Worm (Caenorhabditis elegans) whole organism, young adult: ENCODE measurements around the gene ooc-3.

Source experiments
- ZK185.1 ChIP-seq: sonication (generic microtip); optimal IDR thresholded peaks from 2 replicates; lab custom pipeline; 2016; ENCODE audit warnings: mild to moderate bottlenecking, missing genetic modification characterization, missing compliant biosample characterization; ENCODE audit not compliant: poor library complexity, severe bottlenecking
- cebp-1 ChIP-seq, 2 experiments: fragments of 200-800 bp in 1 of 2; sonication (Bioruptor generic) in 1 of 2; sonication (generic microtip) in 1 of 2; IDR thresholded peaks in 1 of 2; optimal IDR thresholded peaks in 1 of 2; 2 replicates each; pipeline versions ENCODE4 v1.3.6 to Lab custom; 2017 to 2022; ENCODE audit warnings: missing compliant biosample characterization in 2 of 2, missing genetic modification characterization in 2 of 2, mild to moderate bottlenecking in 1 of 2, missing genetic modification reagents in 1 of 2, moderate library complexity in 1 of 2
- hlh-12 ChIP-seq: sonication (generic microtip); optimal IDR thresholded peaks from 2 replicates; lab custom pipeline; 2016; ENCODE audit warnings: missing genetic modification characterization, missing compliant biosample characterization
- lin-35 ChIP-seq, 3 experiments: fragments of 150-350 bp in 2 of 3; sonication (generic microtip) in 1 of 3; optimal IDR thresholded peaks; 2 replicates each; lab custom pipeline; 2014 to 2018; ENCODE audit warnings: missing biosample characterization in 3 of 3, missing genetic modification characterization in 3 of 3, missing genetic modification reagents in 3 of 3
- unc-62 ChIP-seq: fragments of 150-350 bp; optimal IDR thresholded peaks from 2 replicates; lab custom pipeline; 2014; ENCODE audit warnings: missing biosample characterization, missing genetic modification reagents, missing genetic modification characterization
- ztf-6 ChIP-seq: fragments of 200-800 bp; sonication (Bioruptor generic); IDR thresholded peaks from 2 replicates; pipeline ENCODE4 v1.3.6; 2022; ENCODE audit warnings: missing genetic modification reagents, missing genetic modification characterization, missing compliant biosample characterization

DNA sequence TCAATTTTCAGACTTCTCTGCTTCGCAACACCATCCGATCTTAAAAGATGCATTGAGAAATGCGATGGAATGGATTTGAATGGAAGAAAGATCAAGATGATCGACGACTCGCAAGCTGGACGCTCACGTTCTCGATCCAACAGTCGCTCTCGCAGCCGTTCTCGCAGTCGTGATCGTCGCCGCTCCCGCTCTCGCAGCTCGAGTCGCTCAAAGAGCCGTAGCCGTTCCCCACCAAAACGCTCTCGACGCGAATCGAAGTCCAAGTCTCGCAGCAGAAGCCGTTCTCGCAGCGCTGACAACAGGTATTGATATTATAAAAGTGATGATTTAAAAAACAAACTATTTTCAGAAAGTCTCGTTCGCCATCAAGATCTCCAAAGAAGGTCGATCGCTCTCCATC lies 40.0 kb downstream of the ooc-3 start:
- TF ChIP-seq ZK185.1 (tag; lab: Kevin White, UChicago) (no peak), unc-62 (GFP tag; lab: Kevin White, UChicago) (no peak), cebp-1 (GFP tag; IDR thresholded peaks at IDR 0.05; lab: Robert Waterston, UW) (no peak), cebp-1 (tag; optimal IDR thresholded peaks at IDR 0.05; lab: Kevin White, UChicago) (no peak), ztf-6 (GFP tag; lab: Robert Waterston, UW) (no peak), hlh-12 (tag; lab: Kevin White, UChicago) (no peak), lin-35 (GFP tag; optimal IDR thresholded peaks at IDR 0.05; lab: Kevin White, UChicago) (no peak)
